Worm (Caenorhabditis elegans): ENCODE results near the gene hsp-3.

Gene hsp-3

ce11 chrX:6100395-6101099 lies 8.6 kb upstream of the hsp-3 start (continued):
- TF ChIP-seq ceh-20 (GFP tag; IDR thresholded peaks at IDR 0.05), result no peak
- TF ChIP-seq lin-1 (GFP tag; IDR thresholded peaks at IDR 0.05), result no peak
- TF ChIP-seq mxl-3 (GFP tag; optimal IDR thresholded peaks at IDR 0.05), result no peak
- TF ChIP-seq dmd-6 (GFP tag; IDR thresholded peaks at IDR 0.05), result peak; percentile 40; the same call in 1 of the 2 replicates
- peak; percentile 65 for TF ChIP-seq nhr-28 (tag; optimal IDR thresholded peaks at IDR 0.05)
- no peak for TF ChIP-seq ZK337.2 (GFP tag; IDR thresholded peaks at IDR 0.05)
- TF ChIP-seq egl-27 (tag; optimal IDR thresholded peaks at IDR 0.05), result no peak
- TF ChIP-seq nhr-102 (tag; optimal IDR thresholded peaks at IDR 0.05), result no peak
- peak in 1 of 2 experiments; percentile 13 for TF ChIP-seq unc-62 (GFP tag; optimal IDR thresholded peaks at IDR 0.05 in 1 of 2)
- no peak for TF ChIP-seq unc-62 (tag; optimal IDR thresholded peaks at IDR 0.05)
- no peak for TF ChIP-seq madf-9 (GFP tag; conservative IDR thresholded peaks at IDR 0.05)
- TF ChIP-seq skn-1 (tag; optimal IDR thresholded peaks at IDR 0.05), result no peak
- TF ChIP-seq unc-39 (tag; optimal IDR thresholded peaks at IDR 0.05), result no peak
- no peak for TF ChIP-seq attf-4 (tag; optimal IDR thresholded peaks at IDR 0.05)
- no peak for TF ChIP-seq hmg-1.1 (GFP tag; IDR thresholded peaks at IDR 0.05)
- no peak for TF ChIP-seq ces-1 (GFP tag; optimal IDR thresholded peaks at IDR 0.05)
- no peak for TF ChIP-seq F37D6.2 (tag; optimal IDR thresholded peaks at IDR 0.05)
- peak; percentile 21 for TF ChIP-seq dve-1 (tag; optimal IDR thresholded peaks at IDR 0.05; ENCODE audit: insufficient read depth)
- no peak for TF ChIP-seq ceh-44 (GFP tag; IDR thresholded peaks at IDR 0.05)
- TF ChIP-seq unc-130 (GFP tag; optimal IDR thresholded peaks at IDR 0.05), result no peak
- TF ChIP-seq mxl-2 (GFP tag; conservative IDR thresholded peaks at IDR 0.05), result no peak
- TF ChIP-seq lir-3 (tag; optimal IDR thresholded peaks at IDR 0.05), result no peak
- no peak for TF ChIP-seq rbr-2 (tag; optimal IDR thresholded peaks at IDR 0.05)
- no peak for TF ChIP-seq ceh-28 (tag; optimal IDR thresholded peaks at IDR 0.05)
- TF ChIP-seq sdz-12 (GFP tag; optimal IDR thresholded peaks at IDR 0.05), result no peak
- no peak for TF ChIP-seq nhr-77 (tag; optimal IDR thresholded peaks at IDR 0.05)
- TF ChIP-seq ceh-62 (tag; optimal IDR thresholded peaks at IDR 0.05), result no peak
- TF ChIP-seq spr-3 (GFP tag; optimal IDR thresholded peaks at IDR 0.05), result no peak
- no peak for TF ChIP-seq tag-97 (GFP tag; IDR thresholded peaks at IDR 0.05)
- TF ChIP-seq zip-11 (GFP tag; IDR thresholded peaks at IDR 0.05), result no peak
- TF ChIP-seq php-3 (GFP tag; IDR thresholded peaks at IDR 0.05), result peak; percentile 66; the same call in 1 of the 2 replicates
- TF ChIP-seq lsy-2 (tag; optimal IDR thresholded peaks at IDR 0.05), result no peak
- peak; percentile 93 for TF ChIP-seq aha-1 (tag)

ce11 chrX:6098420-6098819 lies 6.5 kb upstream of the hsp-3 start:
- TF ChIP-seq lin-15B (tag; optimal IDR thresholded peaks at IDR 0.05), result no peak
- peak; percentile 51; the same call in 1 of the 2 replicates for TF ChIP-seq php-3 (GFP tag; IDR thresholded peaks at IDR 0.05)
- TF ChIP-seq nhr-237 (tag; optimal IDR thresholded peaks at IDR 0.05), result no peak
- TF ChIP-seq attf-4 (tag; optimal IDR thresholded peaks at IDR 0.05), result no peak
- TF ChIP-seq tag-97 (GFP tag; IDR thresholded peaks at IDR 0.05), result no peak
- TF ChIP-seq nhr-102 (tag; optimal IDR thresholded peaks at IDR 0.05), result no peak
- no peak for TF ChIP-seq Y75B8A.6 (GFP tag; IDR thresholded peaks at IDR 0.05)
- TF ChIP-seq skn-1 (tag; optimal IDR thresholded peaks at IDR 0.05), result no peak
- TF ChIP-seq mes-2 (tag; optimal IDR thresholded peaks at IDR 0.05; ENCODE audit: poor library complexity, severe bottlenecking), result peak; percentile 50
- TF ChIP-seq nhr-28 (tag; optimal IDR thresholded peaks at IDR 0.05), result peak; percentile 90
- TF ChIP-seq nhr-77 (tag; optimal IDR thresholded peaks at IDR 0.05), result peak; percentile 52
- TF ChIP-seq dve-1 (tag; optimal IDR thresholded peaks at IDR 0.05; ENCODE audit: insufficient read depth), result peak; percentile 57
- no peak for TF ChIP-seq ctbp-1 (GFP tag; IDR thresholded peaks at IDR 0.05)
- TF ChIP-seq zfp-3 (GFP tag; conservative IDR thresholded peaks at IDR 0.05), result no peak
- TF ChIP-seq ceh-82 (tag; optimal IDR thresholded peaks at IDR 0.05), result no peak
- TF ChIP-seq egl-27 (tag; optimal IDR thresholded peaks at IDR 0.05), result no peak
- peak; percentile 19; the same call in 1 of the 2 replicates for TF ChIP-seq nhr-41 (GFP tag; IDR thresholded peaks at IDR 0.05)
- 0 out of 2 replicates have a peak, but pooled peaks have one; percentile 38 for TF ChIP-seq lin-1 (GFP tag; IDR thresholded peaks at IDR 0.05)
- TF ChIP-seq daf-16 (GFP tag; optimal IDR thresholded peaks at IDR 0.05), result no peak
- TF ChIP-seq daf-16 (tag; optimal IDR thresholded peaks at IDR 0.05), result peak; percentile 84
- no peak for TF ChIP-seq nhr-10 (tag; optimal IDR thresholded peaks at IDR 0.05)
- no peak for TF ChIP-seq ces-1 (GFP tag; optimal IDR thresholded peaks at IDR 0.05)
- no peak for TF ChIP-seq saeg-2 (GFP tag; IDR thresholded peaks at IDR 0.05)
- TF ChIP-seq pqm-1 (tag; optimal IDR thresholded peaks at IDR 0.05), result peak; percentile 96
- no peak for TF ChIP-seq D1046.2 (GFP tag; IDR thresholded peaks at IDR 0.05)
- peak; percentile 49 for TF ChIP-seq hlh-11 (tag; optimal IDR thresholded peaks at IDR 0.05)
- peak; percentile 13 for TF ChIP-seq aha-1 (tag)
- no peak for TF ChIP-seq ztf-11 (tag; optimal IDR thresholded peaks at IDR 0.05)
- TF ChIP-seq lim-7 (GFP tag; IDR thresholded peaks at IDR 0.05), result no peak
